Worm (Caenorhabditis elegans) whole organism, early embryonic: ENCODE measurements around the gene F26F2.13.

Experiments
- ama-1 ChIP-seq: fragments of 150-350 bp; optimal IDR thresholded peaks from 2 replicates; lab custom pipeline; 2014
- hmg-4 ChIP-seq: fragments of 200-800 bp; sonication (Bioruptor generic); optimal IDR thresholded peaks from 2 replicates; lab custom pipeline; 2018; ENCODE audit warnings: mild to moderate bottlenecking, missing genetic modification characterization, missing compliant biosample characterization
- hnd-1 ChIP-seq: sonication (generic microtip); optimal IDR thresholded peaks from 2 replicates; lab custom pipeline; 2016; ENCODE audit warnings: missing genetic modification characterization, missing compliant biosample characterization
- scrt-1 ChIP-seq: fragments of 200-800 bp; sonication (Bioruptor generic); IDR thresholded peaks from 2 replicates; pipeline ENCODE4 v1.3.6; 2022; ENCODE audit warnings: missing genetic modification characterization, missing compliant biosample characterization
- tbx-37 ChIP-seq: fragments of 200-800 bp; sonication (Bioruptor generic); conservative IDR thresholded peaks from 2 replicates; pipeline ENCODE4 v1.3.6; 2022; ENCODE audit warnings: missing genetic modification reagents, missing genetic modification characterization, missing compliant biosample characterization

ce11 chrV:20573392-20573791 is 9.2 kb downstream of the F26F2.13 start, which contains the start of gene F26F2.5:
- TF ChIP-seq tbx-37 (GFP tag; lab: Robert Waterston, UW) (no peak), hnd-1 (tag; lab: Kevin White, UChicago) (no peak), scrt-1 (no peak), hmg-4 (GFP tag; lab: Kevin White, UChicago) (no peak), ama-1 (lab: Kevin White, UChicago) (no peak)
